Fruit fly (Drosophila melanogaster): Measurements from ENCODE around the gene CG7049.
A peak's percentile ranks its signal among the peaks of the same experiment; 100 is the strongest.

CG7049 gene

DNA sequence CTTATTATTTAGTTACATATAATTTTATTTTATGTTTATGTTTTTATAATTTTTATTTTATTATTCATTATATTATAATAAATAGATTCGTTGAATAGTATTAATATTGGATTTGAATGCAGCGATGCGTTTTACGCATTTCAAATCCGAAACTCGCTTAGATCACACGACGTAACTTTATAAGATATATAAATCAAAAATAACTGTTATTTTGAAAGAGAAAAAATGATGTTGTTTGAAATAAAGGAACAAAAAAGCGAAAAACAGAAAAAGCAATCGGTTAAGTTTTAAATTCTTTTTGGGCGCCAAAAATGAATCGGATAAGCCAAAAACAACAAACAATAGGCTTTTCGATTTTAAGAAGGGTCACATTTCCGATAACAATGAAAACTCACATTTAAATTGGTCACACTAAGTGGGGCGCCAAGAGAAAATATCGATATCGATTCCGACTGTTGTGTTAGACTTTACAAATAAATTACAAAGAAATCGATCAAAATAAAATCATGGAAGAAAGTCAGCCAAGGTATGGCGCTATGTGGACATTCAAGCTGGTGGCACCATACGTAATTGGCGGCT, 29.9 kb downstream of the CG7049 start, which contains the start of gene CG6845 (continued):
- TF ChIP-seq lbe (GFP tag; optimal IDR thresholded peaks at IDR 0.05) (peak; percentile 20), Xrp1 (GFP tag; IDR thresholded peaks at IDR 0.05) (no peak), Nf-YC (tag; optimal IDR thresholded peaks at IDR 0.05) (peak; percentile 9), Ets65A (GFP tag) (no peak), CG12071 (GFP tag; optimal IDR thresholded peaks at IDR 0.05) (no peak), H2.0 (GFP tag; IDR thresholded peaks at IDR 0.05) (no peak), mam (GFP tag; optimal IDR thresholded peaks at IDR 0.05) (no peak), Nf-YA (GFP tag; IDR thresholded peaks at IDR 0.05) (no peak), CG15269 (tag; optimal IDR thresholded peaks at IDR 0.05) (no peak), CG13624 (GFP tag; optimal IDR thresholded peaks at IDR 0.05) (no peak), CG8290 (GFP tag; optimal IDR thresholded peaks at IDR 0.05) (peak; percentile 91), CG8290 (tag; optimal IDR thresholded peaks at IDR 0.05) (peak in 1 of 2 experiments; percentile 25), CG18011 (GFP tag; optimal IDR thresholded peaks at IDR 0.05) (no peak), psq (GFP tag; optimal IDR thresholded peaks at IDR 0.05) (no peak), Deaf1 (tag; optimal IDR thresholded peaks at IDR 0.05) (no peak), cg (GFP tag; optimal IDR thresholded peaks at IDR 0.05) (no peak), CG4854 (GFP tag; optimal IDR thresholded peaks at IDR 0.05) (no peak), Asciz (GFP tag; optimal IDR thresholded peaks at IDR 0.05) (no peak), crol (GFP tag; IDR thresholded peaks at IDR 0.05) (no peak), Lhr (GFP tag; optimal IDR thresholded peaks at IDR 0.05) (peak; percentile 61), HmgZ (tag; optimal IDR thresholded peaks at IDR 0.05) (peak; percentile 56), CG3281 (GFP tag; optimal IDR thresholded peaks at IDR 0.05) (no peak), CG11247 (GFP tag; IDR thresholded peaks at IDR 0.05) (no peak), CG14441 (GFP tag; IDR thresholded peaks at IDR 0.05) (no peak), Poxn (GFP tag; IDR thresholded peaks at IDR 0.05) (no peak), Ssrp (tag; optimal IDR thresholded peaks at IDR 0.05) (no peak), Mes4 (GFP tag; optimal IDR thresholded peaks at IDR 0.05) (no peak), HLH54F (GFP tag; optimal IDR thresholded peaks at IDR 0.05) (no peak), CG11093 (GFP tag; IDR thresholded peaks at IDR 0.05) (no peak), dpn (GFP tag; optimal IDR thresholded peaks at IDR 0.05) (no peak), CG4404 (GFP tag; IDR thresholded peaks at IDR 0.05) (no peak), Opbp (GFP tag; IDR thresholded peaks at IDR 0.05; ENCODE audit: partially characterized antibody) (peak; percentile 72; the same call in 2 of the 3 replicates), CG11560 (tag; IDR thresholded peaks at IDR 0.05) (no peak), jigr1 (GFP tag; IDR thresholded peaks at IDR 0.05) (no peak), ken (GFP tag; IDR thresholded peaks at IDR 0.05) (no peak), salm (tag; optimal IDR thresholded peaks at IDR 0.05) (no peak), CG2129 (GFP tag; IDR thresholded peaks at IDR 0.05; ENCODE audit: partially characterized antibody) (peak; percentile 40; the same call in 1 of the 2 replicates), pum (GFP tag; optimal IDR thresholded peaks at IDR 0.05) (no peak), CG17186 (GFP tag; optimal IDR thresholded peaks at IDR 0.05) (peak; percentile 52), CG9609 (GFP tag; optimal IDR thresholded peaks at IDR 0.05) (no peak), NFAT (GFP tag; IDR thresholded peaks at IDR 0.05) (no peak), br (optimal IDR thresholded peaks at IDR 0.05) (no peak), CG9797 (GFP tag; optimal IDR thresholded peaks at IDR 0.05) (peak; percentile 90), CG30020 (tag; optimal IDR thresholded peaks at IDR 0.05) (peak; percentile 36), Xbp1 (GFP tag; optimal IDR thresholded peaks at IDR 0.05) (no peak), aop (GFP tag; IDR thresholded peaks at IDR 0.05) (no peak), Bdp1 (GFP tag; optimal IDR thresholded peaks at IDR 0.05) (no peak), HLHmδ (GFP tag; optimal IDR thresholded peaks at IDR 0.05) (no peak), sr (GFP tag; IDR thresholded peaks at IDR 0.05) (no peak), sd (tag; optimal IDR thresholded peaks at IDR 0.05) (no peak), slp2 (GFP tag; optimal IDR thresholded peaks at IDR 0.05) (no peak), CG1603 (tag; optimal IDR thresholded peaks at IDR 0.05) (peak; percentile 63), ftz-f1 (GFP tag; optimal IDR thresholded peaks at IDR 0.05) (no peak)
